Fruit fly (Drosophila melanogaster): ENCODE measurements around the gene mxt.

- TF ChIP-seq CTCF (optimal IDR thresholded peaks at IDR 0.05) (no peak), CG8478 (optimal IDR thresholded peaks at IDR 0.05) (no peak)
Measured at dm6 chr2L:4798894-4799293, 48.2 kb downstream of the mxt start.

All from S2 (cell line).